Fruit fly (Drosophila melanogaster): ENCODE data around the gene CG44194.

Gene CG44194

DNA sequence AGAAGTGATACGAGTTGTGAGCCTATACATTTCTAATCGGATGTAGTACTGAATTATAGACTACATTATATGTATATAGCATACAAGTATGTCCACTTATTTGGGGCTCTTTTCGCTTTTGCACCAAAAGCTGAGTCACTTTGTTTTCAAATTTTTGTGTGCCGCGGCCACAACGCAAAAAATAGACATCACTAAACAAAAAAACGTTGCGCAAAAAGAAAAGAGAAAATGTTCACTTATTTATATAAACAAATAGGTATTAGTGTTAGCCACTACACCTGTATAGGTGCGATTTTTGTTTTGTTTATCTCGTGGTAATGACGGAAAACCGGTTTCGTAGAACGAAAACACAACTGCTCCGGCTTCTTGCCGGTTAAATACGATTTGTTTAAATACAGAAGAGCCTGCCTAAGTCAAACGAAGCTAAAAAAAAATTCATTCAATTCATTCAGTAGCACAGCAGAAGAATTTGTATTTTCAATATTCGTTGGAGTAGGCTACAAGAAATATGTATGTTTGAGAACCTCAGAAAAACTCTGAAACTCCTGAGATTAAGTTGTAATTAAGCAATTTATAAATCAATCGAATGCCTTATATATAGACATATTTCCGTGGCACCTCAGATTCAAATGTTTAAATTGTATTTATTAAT, 14.4 kb downstream of the CG44194 start:
- TF ChIP-seq CG9932 (GFP tag; IDR thresholded peaks at IDR 0.05): peak; percentile 51; the same call in 1 of the 2 replicates
- peak; percentile 29 for TF ChIP-seq CG10543 (GFP tag; optimal IDR thresholded peaks at IDR 0.05)
- TF ChIP-seq CG8359 (GFP tag; optimal IDR thresholded peaks at IDR 0.05; ENCODE audit: borderline replicate concordance): no peak
- TF ChIP-seq CG42726 (GFP tag; IDR thresholded peaks at IDR 0.05; ENCODE audit: partially characterized antibody): no peak
- TF ChIP-seq MESR4 (GFP tag; optimal IDR thresholded peaks at IDR 0.05): no peak
- TF ChIP-seq CG16815 (GFP tag; optimal IDR thresholded peaks at IDR 0.05): no peak
- peak; percentile 41; the same call in 1 of the 2 replicates for TF ChIP-seq CG32532 (GFP tag; IDR thresholded peaks at IDR 0.05)
- no peak for TF ChIP-seq Atf-2 (GFP tag; optimal IDR thresholded peaks at IDR 0.05)
- no peak for TF ChIP-seq CG15073 (GFP tag; optimal IDR thresholded peaks at IDR 0.05)
- TF ChIP-seq danr (GFP tag; IDR thresholded peaks at IDR 0.05): no peak
- TF ChIP-seq bsh (GFP tag; optimal IDR thresholded peaks at IDR 0.05): no peak
- TF ChIP-seq row (GFP tag; IDR thresholded peaks at IDR 0.05): peak; percentile 55; the same call in 2 of the 3 replicates
- TF ChIP-seq CG1647 (GFP tag; optimal IDR thresholded peaks at IDR 0.05): no peak
- TF ChIP-seq bbx (GFP tag; IDR thresholded peaks at IDR 0.05; ENCODE audit: partially characterized antibody): peak; percentile 42; the same call in 1 of the 2 replicates
- no peak for TF ChIP-seq Side (GFP tag; optimal IDR thresholded peaks at IDR 0.05)
- TF ChIP-seq unc-4 (GFP tag; IDR thresholded peaks at IDR 0.05; ENCODE audit: partially characterized antibody): no peak
- no peak for TF ChIP-seq CG17328 (GFP tag; IDR thresholded peaks at IDR 0.05)
- TF ChIP-seq CG12391 (tag; optimal IDR thresholded peaks at IDR 0.05): peak; percentile 13
- peak; percentile 8; the same call in 1 of the 2 replicates for TF ChIP-seq amos (GFP tag; IDR thresholded peaks at IDR 0.05; ENCODE audit: partially characterized antibody)
- TF ChIP-seq Drgx (GFP tag; IDR thresholded peaks at IDR 0.05): peak; percentile 28; the same call in 1 of the 2 replicates
- no peak for TF ChIP-seq schlank (tag; optimal IDR thresholded peaks at IDR 0.05)
- TF ChIP-seq CG2712 (tag; optimal IDR thresholded peaks at IDR 0.05): no peak
- no peak for TF ChIP-seq Lpt (GFP tag; optimal IDR thresholded peaks at IDR 0.05)
- no peak for TF ChIP-seq ac (GFP tag; optimal IDR thresholded peaks at IDR 0.05)
- TF ChIP-seq HLH54F (GFP tag; optimal IDR thresholded peaks at IDR 0.05): no peak
- TF ChIP-seq CG7928 (GFP tag; optimal IDR thresholded peaks at IDR 0.05): no peak
- TF ChIP-seq gro (GFP tag; optimal IDR thresholded peaks at IDR 0.05): no peak
- no peak for TF ChIP-seq CG6654 (GFP tag; optimal IDR thresholded peaks at IDR 0.05)
- TF ChIP-seq kay (GFP tag; optimal IDR thresholded peaks at IDR 0.05): no peak
- no peak for TF ChIP-seq jigr1 (GFP tag; IDR thresholded peaks at IDR 0.05)
- peak; percentile 12 for TF ChIP-seq mirr (GFP tag; optimal IDR thresholded peaks at IDR 0.05)
- TF ChIP-seq emc (GFP tag; optimal IDR thresholded peaks at IDR 0.05): no peak
- no peak for TF ChIP-seq CG4328 (GFP tag; optimal IDR thresholded peaks at IDR 0.05)
- TF ChIP-seq chinmo (GFP tag; IDR thresholded peaks at IDR 0.05; ENCODE audit: partially characterized antibody): peak; percentile 51; the same call in 1 of the 4 replicates
- peak; percentile 37 for TF ChIP-seq CG2120 (GFP tag; optimal IDR thresholded peaks at IDR 0.05)
- TF ChIP-seq CG4424 (GFP tag; optimal IDR thresholded peaks at IDR 0.05): no peak
- TF ChIP-seq CG3281 (GFP tag; optimal IDR thresholded peaks at IDR 0.05): peak; percentile 22
- no peak for TF ChIP-seq CG16863 (GFP tag; optimal IDR thresholded peaks at IDR 0.05)
- peak; percentile 64 for TF ChIP-seq cg (GFP tag; optimal IDR thresholded peaks at IDR 0.05)
- TF ChIP-seq CG11085 (GFP tag; IDR thresholded peaks at IDR 0.05): no peak
- peak; percentile 51 for TF ChIP-seq sd (tag; optimal IDR thresholded peaks at IDR 0.05)
- TF ChIP-seq CG11398 (GFP tag; optimal IDR thresholded peaks at IDR 0.05): no peak
- TF ChIP-seq CG33213 (GFP tag; optimal IDR thresholded peaks at IDR 0.05): no peak
- no peak for TF ChIP-seq CG18476 (GFP tag; optimal IDR thresholded peaks at IDR 0.05)
- peak; percentile 60 for TF ChIP-seq slbo (GFP tag; IDR thresholded peaks at IDR 0.05)
- TF ChIP-seq PHDP (tag; optimal IDR thresholded peaks at IDR 0.05): no peak
- TF ChIP-seq dan (GFP tag; IDR thresholded peaks at IDR 0.05): no peak
- TF ChIP-seq esg (GFP tag; conservative IDR thresholded peaks at IDR 0.05): no peak
- TF ChIP-seq Antp (GFP tag; optimal IDR thresholded peaks at IDR 0.05): no peak
- no peak for TF ChIP-seq CG3847 (GFP tag; IDR thresholded peaks at IDR 0.05)

All from whole organism, embryonic.